Fruit fly (Drosophila melanogaster): Measurements from ENCODE around the gene dan.

The dan gene

dm6 chr3R:25183484-25184442 lies at the start of gene dan:
Gene dan, plus strand, starts transcription at chr3R:25184383.
- TF ChIP-seq noc (tag; optimal IDR thresholded peaks at IDR 0.05), result no peak

- TF ChIP-seq noc (tag; optimal IDR thresholded peaks at IDR 0.05), result no peak
Measured at dm6 chr3R:25137565-25138367, 46.4 kb upstream of the dan start, which contains the start of gene danr. Gene danr, plus strand, starts transcription at chr3R:25138072.

- no peak for TF ChIP-seq noc (tag; optimal IDR thresholded peaks at IDR 0.05)
Measured at dm6 chr3R:25152342-25152741, 31.8 kb upstream of the dan start.

dm6 chr3R:25161520-25161919 lies 22.7 kb upstream of the dan start:
- TF ChIP-seq noc (tag; optimal IDR thresholded peaks at IDR 0.05), result no peak

- no peak for TF ChIP-seq noc (tag; optimal IDR thresholded peaks at IDR 0.05)
Measured at dm6 chr3R:25166788-25167187, 17.4 kb upstream of the dan start.

- TF ChIP-seq noc (tag; optimal IDR thresholded peaks at IDR 0.05), result no peak
Measured at dm6 chr3R:25167407-25168191, 16.6 kb upstream of the dan start.

dm6 chr3R:25168259-25168972 lies 15.8 kb upstream of the dan start:
- TF ChIP-seq noc (tag; optimal IDR thresholded peaks at IDR 0.05), result no peak

- TF ChIP-seq noc (tag; optimal IDR thresholded peaks at IDR 0.05), result no peak
Measured at dm6 chr3R:25172353-25172752, 11.8 kb upstream of the dan start.

dm6 chr3R:25172976-25173375 lies 11.2 kb upstream of the dan start:
- TF ChIP-seq noc (tag; optimal IDR thresholded peaks at IDR 0.05), result no peak

- TF ChIP-seq noc (tag; optimal IDR thresholded peaks at IDR 0.05), result no peak
Measured at dm6 chr3R:25174244-25174643, 9.9 kb upstream of the dan start.

- TF ChIP-seq noc (tag; optimal IDR thresholded peaks at IDR 0.05), result no peak
Measured at dm6 chr3R:25176517-25176916, 7.7 kb upstream of the dan start.

dm6 chr3R:25177429-25177828 lies 6.8 kb upstream of the dan start:
- no peak for TF ChIP-seq noc (tag; optimal IDR thresholded peaks at IDR 0.05)

- TF ChIP-seq noc (tag; optimal IDR thresholded peaks at IDR 0.05), result no peak
Measured at dm6 chr3R:25178521-25178920, 5.7 kb upstream of the dan start.

dm6 chr3R:25181424-25181823 lies 2.8 kb upstream of the dan start:
- no peak for TF ChIP-seq noc (tag; optimal IDR thresholded peaks at IDR 0.05)

dm6 chr3R:25184540-25184939 lies 357 bp downstream of the dan start:
- TF ChIP-seq noc (tag; optimal IDR thresholded peaks at IDR 0.05), result no peak

Measured in whole organism, larva.